Worm (Caenorhabditis elegans): ENCODE results near the gene fbxa-6.

DNA sequence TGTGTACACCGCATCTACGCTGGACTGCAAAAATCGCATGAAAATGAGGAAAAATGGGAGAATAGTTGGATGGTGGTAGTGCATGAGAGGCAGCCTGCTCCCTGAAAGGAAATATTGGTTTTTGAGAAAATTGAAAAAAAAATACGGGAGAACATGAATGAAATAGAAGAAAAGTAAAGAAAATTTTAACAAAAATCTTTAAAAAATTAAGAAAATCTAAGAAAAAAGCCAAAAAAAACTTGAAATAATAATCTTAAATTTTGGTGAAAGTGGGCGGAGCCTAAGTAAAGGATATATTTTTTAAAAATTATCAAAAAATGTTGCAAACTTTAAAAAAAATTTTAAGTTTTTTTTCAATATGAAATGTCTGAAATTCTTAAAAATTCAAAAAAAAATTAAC, 21.0 kb upstream of the fbxa-6 start, which contains the start of gene H10E21.5:
- TF ChIP-seq snpc-1.3 (tag; optimal IDR thresholded peaks at IDR 0.05; ENCODE audit: insufficient read depth) (no peak), atf-7 (tag; optimal IDR thresholded peaks at IDR 0.05) (no peak), F49E8.2 (tag; optimal IDR thresholded peaks at IDR 0.05; ENCODE audit: insufficient read depth) (no peak), egl-18 (GFP tag; IDR thresholded peaks at IDR 0.05) (no peak), somi-1 (GFP tag; optimal IDR thresholded peaks at IDR 0.05) (no peak), B0019.2 (GFP tag; conservative IDR thresholded peaks at IDR 0.05) (no peak), nfya-1 (tag; optimal IDR thresholded peaks at IDR 0.05; ENCODE audit: borderline replicate concordance, insufficient read depth) (no peak), nhr-27 (tag; optimal IDR thresholded peaks at IDR 0.05) (no peak), dpl-1 (GFP tag; optimal IDR thresholded peaks at IDR 0.05) (no peak), hlh-26 (GFP tag; conservative IDR thresholded peaks at IDR 0.05) (no peak), aptf-3 (GFP tag; IDR thresholded peaks at IDR 0.05) (no peak), ztf-25 (GFP tag; IDR thresholded peaks at IDR 0.05) (no peak), sdz-38 (tag; optimal IDR thresholded peaks at IDR 0.05) (no peak)

Data from whole organism, young adult.